Worm (Caenorhabditis elegans) whole organism, L1 larva: ENCODE data around the gene ckb-2.

ENCODE experiments used
- C34B4.2 ChIP-seq: sonication (generic microtip); optimal IDR thresholded peaks from 2 replicates; lab custom pipeline; 2017; ENCODE audit warnings: mild to moderate bottlenecking, missing genetic modification characterization, missing compliant biosample characterization
- alr-1 ChIP-seq: fragments of 200-800 bp; sonication (Bioruptor generic); optimal IDR thresholded peaks from 2 replicates; lab custom pipeline; 2018; ENCODE audit warnings: borderline replicate concordance, mild to moderate bottlenecking, missing genetic modification characterization, missing compliant biosample characterization
- blmp-1 ChIP-seq: fragments of 150-350 bp; optimal IDR thresholded peaks from 2 replicates; lab custom pipeline; 2014; ENCODE audit warnings: missing biosample characterization, missing genetic modification characterization
- ceh-63 ChIP-seq: fragments of 200-800 bp; sonication (Bioruptor generic); optimal IDR thresholded peaks from 2 replicates; lab custom pipeline; 2018; ENCODE audit warnings: mild to moderate bottlenecking, missing genetic modification characterization, missing compliant biosample characterization
- ceh-8 ChIP-seq: fragments of 200-800 bp; sonication (Bioruptor generic); optimal IDR thresholded peaks from 2 replicates; lab custom pipeline; 2018; ENCODE audit warnings: mild to moderate bottlenecking, missing genetic modification characterization, moderate library complexity, missing compliant biosample characterization
- ceh-88 ChIP-seq: fragments of 200-800 bp; sonication (Bioruptor generic); IDR thresholded peaks from 2 replicates; pipeline ENCODE4 v1.3.6; 2022; ENCODE audit warnings: missing genetic modification characterization, missing compliant biosample characterization
- efl-1 ChIP-seq, 4 experiments: fragments of 150-350 bp; optimal IDR thresholded peaks in 3 of 4; peaks in 1 of 4; 1 replicate in 1 of 4; 2 replicates in 3 of 4; lab custom pipeline; 2014; ENCODE audit warnings: missing biosample characterization in 2 of 4, missing genetic modification characterization in 2 of 4, missing genetic modification reagents in 2 of 4
- efl-3 ChIP-seq: fragments of 200-800 bp; sonication (Bioruptor generic); optimal IDR thresholded peaks from 2 replicates; lab custom pipeline; 2018; ENCODE audit warnings: mild to moderate bottlenecking, missing genetic modification characterization, missing compliant biosample characterization
- egl-27 ChIP-seq, 2 experiments: fragments of 150-350 bp in 1 of 2; sonication (generic microtip); optimal IDR thresholded peaks; 3 replicates each; lab custom pipeline; 2017 to 2018; ENCODE audit warnings: missing biosample characterization in 2 of 2, missing genetic modification characterization in 2 of 2, missing genetic modification reagents in 2 of 2
- elt-2 ChIP-seq: sonication (generic microtip); optimal IDR thresholded peaks from 2 replicates; lab custom pipeline; 2016; ENCODE audit warnings: missing genetic modification characterization, mild to moderate bottlenecking, inconsistent platforms, missing compliant biosample characterization, missing genetic modification reagents
- elt-3 ChIP-seq, 6 experiments: fragments of 150-350 bp in 1 of 6; sonication (generic microtip); optimal IDR thresholded peaks; 2 replicates each; lab custom pipeline; 2017 to 2018; ENCODE audit warnings: missing biosample characterization in 6 of 6, missing genetic modification characterization in 6 of 6, inconsistent platforms in 1 of 6
- ets-5 ChIP-seq: fragments of 200-800 bp; sonication (Bioruptor generic); IDR thresholded peaks from 2 replicates; pipeline ENCODE4 v1.3.6; 2022; ENCODE audit warnings: missing genetic modification characterization, missing compliant biosample characterization
- fkh-10 ChIP-seq: sonication (generic microtip); optimal IDR thresholded peaks from 2 replicates; lab custom pipeline; 2017; ENCODE audit warnings: missing biosample characterization, missing genetic modification reagents, missing genetic modification characterization
- fos-1 ChIP-seq: fragments of 150-350 bp; optimal IDR thresholded peaks from 2 replicates; lab custom pipeline; 2014; ENCODE audit warnings: missing biosample characterization, missing genetic modification characterization
- hlh-4 ChIP-seq: sonication (generic microtip); optimal IDR thresholded peaks from 2 replicates; lab custom pipeline; 2016; ENCODE audit warnings: mild to moderate bottlenecking, missing genetic modification characterization, missing compliant biosample characterization
- lin-15B ChIP-seq: fragments of 150-350 bp; sonication (generic microtip); optimal IDR thresholded peaks from 3 replicates; lab custom pipeline; 2014; ENCODE audit warnings: missing biosample characterization, missing genetic modification characterization
- mab-9 ChIP-seq: fragments of 200-800 bp; sonication (Bioruptor generic); IDR thresholded peaks from 2 replicates; pipeline ENCODE4 v1.3.6; 2022; ENCODE audit warnings: missing genetic modification reagents, missing genetic modification characterization, missing compliant biosample characterization
- nhr-20 ChIP-seq: sonication (generic microtip); optimal IDR thresholded peaks from 2 replicates; lab custom pipeline; 2016; ENCODE audit warnings: mild to moderate bottlenecking, missing genetic modification characterization, missing compliant biosample characterization
- nhr-47 ChIP-seq: sonication (generic microtip); optimal IDR thresholded peaks from 2 replicates; lab custom pipeline; 2016; ENCODE audit warnings: mild to moderate bottlenecking, missing genetic modification characterization, moderate library complexity, missing compliant biosample characterization
- nhr-71 ChIP-seq: sonication (generic microtip); optimal IDR thresholded peaks from 2 replicates; lab custom pipeline; 2016; ENCODE audit warnings: mild to moderate bottlenecking, missing genetic modification characterization, moderate library complexity, missing compliant biosample characterization
- nhr-77 ChIP-seq: fragments of 150-350 bp; optimal IDR thresholded peaks from 2 replicates; lab custom pipeline; 2014; ENCODE audit warnings: missing biosample characterization, missing genetic modification characterization
- nhr-85 ChIP-seq: sonication (generic microtip); peaks from one replicate; lab custom pipeline; 2016; ENCODE audit warnings: missing genetic modification characterization, inconsistent platforms, missing compliant biosample characterization
- nhr-90 ChIP-seq: sonication (generic microtip); optimal IDR thresholded peaks from 2 replicates; lab custom pipeline; 2016; ENCODE audit warnings: mild to moderate bottlenecking, missing genetic modification characterization, missing compliant biosample characterization; ENCODE audit not compliant: poor library complexity
- pag-3 ChIP-seq: sonication (generic microtip); optimal IDR thresholded peaks from 2 replicates; lab custom pipeline; 2017; ENCODE audit warnings: missing genetic modification characterization, mild to moderate bottlenecking, missing compliant biosample characterization, antibody characterized with exemption, borderline replicate concordance; ENCODE audit not compliant: insufficient read depth
- rnt-1 ChIP-seq: sonication (generic microtip); optimal IDR thresholded peaks from 2 replicates; lab custom pipeline; 2016; ENCODE audit warnings: mild to moderate bottlenecking, missing genetic modification characterization, moderate library complexity, missing compliant biosample characterization
- sup-37 ChIP-seq: fragments of 200-800 bp; sonication (Bioruptor generic); optimal IDR thresholded peaks from 2 replicates; lab custom pipeline; 2018; ENCODE audit warnings: mild to moderate bottlenecking, missing genetic modification characterization, missing compliant biosample characterization
- unc-62 ChIP-seq: fragments of 150-350 bp; optimal IDR thresholded peaks from 2 replicates; lab custom pipeline; 2014; ENCODE audit warnings: missing biosample characterization, missing genetic modification reagents, missing genetic modification characterization
- unc-86 ChIP-seq: sonication (generic microtip); optimal IDR thresholded peaks from 2 replicates; lab custom pipeline; 2016; ENCODE audit warnings: missing genetic modification characterization, missing compliant biosample characterization
- ztf-4 ChIP-seq: fragments of 150-350 bp; optimal IDR thresholded peaks from 2 replicates; lab custom pipeline; 2014; ENCODE audit warnings: missing biosample characterization, missing genetic modification characterization

The ckb-2 gene

ce11 chrIII:4382118-4382517 lies 14.4 kb downstream of the ckb-2 start:
- TF ChIP-seq efl-1 (optimal IDR thresholded peaks at IDR 0.05; lab: Kevin White, UChicago), result no peak
- peak in 1 of 2 experiments; percentile 36 for TF ChIP-seq efl-1 (GFP tag; optimal IDR thresholded peaks at IDR 0.05 in 1 of 2; lab: Kevin White, UChicago)
- TF ChIP-seq blmp-1 (tag; lab: Kevin White, UChicago), result no peak

ce11 chrIII:4384487-4384886 lies 16.7 kb downstream of the ckb-2 start, which contains the start of gene pals-28:
TSS of gene pals-28 (plus strand) at chrIII:4384787.
- TF ChIP-seq lin-15B (tag; lab: Kevin White, UChicago), result no peak
- no peak for TF ChIP-seq egl-27 (tag; optimal IDR thresholded peaks at IDR 0.05; lab: Kevin White, UChicago)

- TF ChIP-seq blmp-1 (tag; lab: Kevin White, UChicago) (peak; percentile 61), alr-1 (tag; lab: Kevin White, UChicago) (no peak), nhr-47 (tag; lab: Kevin White, UChicago) (no peak)
Measured at ce11 chrIII:4390421-4390820, 22.7 kb downstream of the ckb-2 start.

- TF ChIP-seq blmp-1 (tag; lab: Kevin White, UChicago), result peak; percentile 88
- no peak for TF ChIP-seq ceh-63
Measured at ce11 chrIII:4391319-4391718, 23.6 kb downstream of the ckb-2 start.

- peak in 1 of 6 experiments; percentile 39 for TF ChIP-seq elt-3 (tag; optimal IDR thresholded peaks at IDR 0.05; lab: Kevin White, UChicago)
- peak; percentile 72 for TF ChIP-seq blmp-1 (tag; lab: Kevin White, UChicago)
- peak; percentile 49 for TF ChIP-seq nhr-85
- no peak for TF ChIP-seq unc-62
- TF ChIP-seq nhr-71 (tag; lab: Kevin White, UChicago), result no peak
- TF ChIP-seq sup-37, result no peak
- no peak for TF ChIP-seq efl-3 (GFP tag; lab: Kevin White, UChicago)
- TF ChIP-seq fos-1, result no peak
Measured at ce11 chrIII:4391938-4392337, 24.2 kb downstream of the ckb-2 start.

- TF ChIP-seq mab-9 (no peak), nhr-90 (tag; lab: Kevin White, UChicago) (no peak), rnt-1 (tag; lab: Kevin White, UChicago) (no peak), pag-3 (no peak), ceh-88 (no peak), ztf-4 (tag; lab: Kevin White, UChicago) (no peak), nhr-47 (tag; lab: Kevin White, UChicago) (no peak), fkh-10 (no peak), nhr-20 (tag; lab: Kevin White, UChicago) (no peak), ets-5 (GFP tag; lab: Robert Waterston, UW) (no peak), unc-86 (no peak), hlh-4 (tag; lab: Kevin White, UChicago) (no peak), C34B4.2 (tag; lab: Kevin White, UChicago) (no peak)
Measured at ce11 chrIII:4394496-4394895, 26.7 kb downstream of the ckb-2 start, which contains the start of gene R07E5.4. TSS of gene R07E5.4 (plus strand) at chrIII:4394796.

ce11 chrIII:4395857-4396256 lies 28.1 kb downstream of the ckb-2 start:
- TF ChIP-seq elt-2 (tag; lab: Kevin White, UChicago) (no peak), nhr-77 (no peak), efl-3 (GFP tag; lab: Kevin White, UChicago) (no peak), rnt-1 (tag; lab: Kevin White, UChicago) (no peak), ceh-8 (GFP tag; lab: Kevin White, UChicago) (no peak), C34B4.2 (tag; lab: Kevin White, UChicago) (no peak)
